Fruit fly (Drosophila melanogaster) whole organism, embryonic: ENCODE data around the gene Gld2.

Source experiments
- Abd-B ChIP-seq: fragments of 200-800 bp; sonication (Bioruptor generic); optimal IDR thresholded peaks from 2 replicates; lab custom pipeline; 2018; ENCODE audit warnings: missing biosample characterization, mild to moderate bottlenecking, missing genetic modification characterization, moderate library complexity
- Atf-2 ChIP-seq: fragments of 200-800 bp; sonication (Bioruptor generic); optimal IDR thresholded peaks from 2 replicates; lab custom pipeline; 2016; ENCODE audit warnings: missing biosample characterization, missing genetic modification characterization
- CG10209 ChIP-seq: fragments of 200-800 bp; sonication (Bioruptor generic); optimal IDR thresholded peaks from 3 replicates; lab custom pipeline; 2017; ENCODE audit warnings: missing biosample characterization, mild to moderate bottlenecking, missing genetic modification characterization, missing genetic modification reagents
- CG12071 ChIP-seq: fragments of 200-800 bp; sonication (Bioruptor generic); optimal IDR thresholded peaks from 3 replicates; lab custom pipeline; 2018; ENCODE audit warnings: missing biosample characterization, mild to moderate bottlenecking, missing genetic modification characterization
- CG12219 ChIP-seq: fragments of 200-800 bp; sonication (Bioruptor generic); optimal IDR thresholded peaks from 3 replicates; lab custom pipeline; 2018; ENCODE audit warnings: missing biosample characterization, mild to moderate bottlenecking, missing genetic modification characterization
- CG12391 ChIP-seq: fragments of 200-800 bp; sonication (Bioruptor generic); optimal IDR thresholded peaks from 3 replicates; lab custom pipeline; 2018; ENCODE audit warnings: missing biosample characterization, mild to moderate bottlenecking, missing genetic modification characterization, moderate library complexity
- CG12744 ChIP-seq: fragments of 200-800 bp; sonication (Bioruptor generic); optimal IDR thresholded peaks from 2 replicates; lab custom pipeline; 2016; ENCODE audit warnings: missing biosample characterization, missing genetic modification characterization
- CG13424 ChIP-seq: fragments of 200-800 bp; sonication (Bioruptor generic); optimal IDR thresholded peaks from 2 replicates; lab custom pipeline; 2019; ENCODE audit warnings: missing biosample characterization, mild to moderate bottlenecking, missing genetic modification characterization, moderate library complexity
- CG14667 ChIP-seq: fragments of 200-800 bp; sonication (Bioruptor generic); IDR thresholded peaks from 2 replicates; pipeline ENCODE4 v1.3.6; 2022; ENCODE audit warnings: missing biosample characterization, missing genetic modification characterization
- CG14860 ChIP-seq: fragments of 200-800 bp; sonication (Bioruptor generic); IDR thresholded peaks from 3 replicates; pipeline ENCODE4 v1.3.6; 2022; ENCODE audit warnings: missing biosample characterization, missing genetic modification characterization; ENCODE audit not compliant: partially characterized antibody
- CG15514 ChIP-seq: fragments of 200-800 bp; sonication (Bioruptor generic); optimal IDR thresholded peaks from 3 replicates; lab custom pipeline; 2017; ENCODE audit warnings: missing biosample characterization, missing genetic modification characterization, mild to moderate bottlenecking, moderate library complexity, missing genetic modification reagents
- CG15601 ChIP-seq: fragments of 200-800 bp; sonication (Bioruptor generic); optimal IDR thresholded peaks from 3 replicates; lab custom pipeline; 2019; ENCODE audit warnings: missing biosample characterization, mild to moderate bottlenecking, missing genetic modification characterization, moderate library complexity
- CG16863 ChIP-seq: fragments of 200-800 bp; sonication (Bioruptor generic); optimal IDR thresholded peaks from 3 replicates; lab custom pipeline; 2016; ENCODE audit warnings: missing biosample characterization, missing genetic modification characterization
- CG17385 ChIP-seq: fragments of 200-800 bp; sonication (Bioruptor generic); optimal IDR thresholded peaks from 3 replicates; lab custom pipeline; 2018; ENCODE audit warnings: missing biosample characterization, mild to moderate bottlenecking, missing genetic modification characterization
- CG1792 ChIP-seq: fragments of 200-800 bp; sonication (Bioruptor generic); optimal IDR thresholded peaks from 2 replicates; lab custom pipeline; 2016; ENCODE audit warnings: missing biosample characterization, missing genetic modification characterization
- CG1832 ChIP-seq: fragments of 200-800 bp; sonication (Bioruptor generic); optimal IDR thresholded peaks from 2 replicates; lab custom pipeline; 2017; ENCODE audit warnings: missing biosample characterization, mild to moderate bottlenecking, missing genetic modification characterization, inconsistent platforms
- CG18599 ChIP-seq: fragments of 200-800 bp; sonication (Bioruptor generic); optimal IDR thresholded peaks from 3 replicates; lab custom pipeline; 2017; ENCODE audit warnings: missing biosample characterization, missing genetic modification characterization, mild to moderate bottlenecking, moderate library complexity, missing genetic modification reagents
- CG18619 ChIP-seq: fragments of 200-800 bp; sonication (Bioruptor generic); optimal IDR thresholded peaks from 3 replicates; lab custom pipeline; 2017; ENCODE audit warnings: missing biosample characterization, mild to moderate bottlenecking, missing genetic modification characterization
- CG2202 ChIP-seq: fragments of 200-800 bp; sonication (Bioruptor generic); optimal IDR thresholded peaks from 2 replicates; lab custom pipeline; 2018; ENCODE audit warnings: missing biosample characterization, mild to moderate bottlenecking, missing genetic modification characterization
- CG32532 ChIP-seq: fragments of 200-800 bp; sonication (Bioruptor generic); IDR thresholded peaks from 2 replicates; pipeline ENCODE4 v1.3.6; 2022; ENCODE audit warnings: missing biosample characterization, missing genetic modification characterization
- CG34224 ChIP-seq: fragments of 200-800 bp; sonication (Bioruptor generic); IDR thresholded peaks from 3 replicates; pipeline ENCODE4 v1.3.6; 2022; ENCODE audit warnings: missing biosample characterization, missing genetic modification characterization; ENCODE audit not compliant: partially characterized antibody
- CG4820 ChIP-seq: fragments of 200-800 bp; sonication (Bioruptor generic); optimal IDR thresholded peaks from 3 replicates; lab custom pipeline; 2016; ENCODE audit warnings: missing biosample characterization, missing genetic modification characterization
- CG5180 ChIP-seq: fragments of 200-800 bp; sonication (Bioruptor generic); optimal IDR thresholded peaks from 3 replicates; lab custom pipeline; 2017; ENCODE audit warnings: missing biosample characterization, missing genetic modification characterization, mild to moderate bottlenecking, moderate library complexity, missing genetic modification reagents
- CG5245 ChIP-seq: fragments of 200-800 bp; sonication (Bioruptor generic); optimal IDR thresholded peaks from 3 replicates; lab custom pipeline; 2016; ENCODE audit warnings: missing biosample characterization, missing genetic modification characterization
- CG6683 ChIP-seq: fragments of 200-800 bp; sonication (Bioruptor generic); optimal IDR thresholded peaks from 2 replicates; lab custom pipeline; 2017; ENCODE audit warnings: missing biosample characterization, mild to moderate bottlenecking, missing genetic modification characterization, missing genetic modification reagents
- CG6765 ChIP-seq: fragments of 200-800 bp; sonication (Bioruptor generic); optimal IDR thresholded peaks from 3 replicates; lab custom pipeline; 2017; ENCODE audit warnings: missing biosample characterization, mild to moderate bottlenecking, missing genetic modification characterization
- CG7357 ChIP-seq: fragments of 200-800 bp; sonication (Bioruptor generic); IDR thresholded peaks from 3 replicates; pipeline ENCODE4 v1.3.6; 2022; ENCODE audit warnings: missing biosample characterization, missing genetic modification characterization
- CG7786 ChIP-seq: fragments of 200-800 bp; sonication (Bioruptor generic); optimal IDR thresholded peaks from 2 replicates; lab custom pipeline; 2016; ENCODE audit warnings: missing biosample characterization, missing genetic modification characterization
- CG8089 ChIP-seq: fragments of 200-800 bp; sonication (Bioruptor generic); optimal IDR thresholded peaks from 3 replicates; lab custom pipeline; 2016; ENCODE audit warnings: missing biosample characterization, missing genetic modification characterization
- CG8924 ChIP-seq: fragments of 200-800 bp; optimal IDR thresholded peaks from 3 replicates; lab custom pipeline; 2019; ENCODE audit warnings: missing biosample characterization, mild to moderate bottlenecking, missing genetic modification characterization, moderate library complexity
- Camta ChIP-seq: fragments of 200-800 bp; sonication (Bioruptor generic); optimal IDR thresholded peaks from 2 replicates; lab custom pipeline; 2016; ENCODE audit warnings: missing biosample characterization, missing genetic modification characterization
- Chrac-16 ChIP-seq: fragments of 200-800 bp; sonication (Bioruptor generic); optimal IDR thresholded peaks from 3 replicates; lab custom pipeline; 2016; ENCODE audit warnings: missing biosample characterization, missing genetic modification characterization
- ERR ChIP-seq: fragments of 200-800 bp; sonication (Bioruptor generic); optimal IDR thresholded peaks from 2 replicates; lab custom pipeline; 2016; ENCODE audit warnings: missing biosample characterization, missing genetic modification characterization
- Ets97D ChIP-seq: fragments of 200-800 bp; sonication (Bioruptor generic); optimal IDR thresholded peaks from 3 replicates; lab custom pipeline; 2016; ENCODE audit warnings: missing biosample characterization, missing genetic modification characterization
- Meics ChIP-seq: fragments of 200-800 bp; sonication (Bioruptor generic); optimal IDR thresholded peaks from 2 replicates; lab custom pipeline; 2017; ENCODE audit warnings: missing biosample characterization, mild to moderate bottlenecking, missing genetic modification characterization
- Rfx ChIP-seq: fragments of 200-800 bp; sonication (Bioruptor generic); IDR thresholded peaks from 2 replicates; pipeline ENCODE4 v1.3.6; 2022; ENCODE audit warnings: missing biosample characterization, missing genetic modification characterization
- Sox102F ChIP-seq: fragments of 200-800 bp; sonication (Bioruptor generic); optimal IDR thresholded peaks from 2 replicates; lab custom pipeline; 2018; ENCODE audit warnings: missing biosample characterization, mild to moderate bottlenecking, missing genetic modification characterization, moderate library complexity
- Ssrp ChIP-seq: fragments of 200-800 bp; sonication (Bioruptor generic); optimal IDR thresholded peaks from 2 replicates; lab custom pipeline; 2018; ENCODE audit warnings: missing biosample characterization, mild to moderate bottlenecking, missing genetic modification characterization, moderate library complexity
- Usf ChIP-seq: fragments of 200-800 bp; sonication (Bioruptor generic); optimal IDR thresholded peaks from 2 replicates; lab custom pipeline; 2017; ENCODE audit warnings: missing genotype, missing biosample characterization, missing genetic modification characterization
- ab ChIP-seq: fragments of 200-800 bp; sonication (Bioruptor generic); optimal IDR thresholded peaks from 2 replicates; lab custom pipeline; 2016; ENCODE audit warnings: missing biosample characterization, missing genetic modification characterization
- ap ChIP-seq: fragments of 200-800 bp; sonication (Bioruptor generic); IDR thresholded peaks from 2 replicates; pipeline ENCODE4 v1.3.6; 2022; ENCODE audit warnings: missing biosample characterization, missing genetic modification characterization
- jumu ChIP-seq: fragments of 200-800 bp; sonication (Bioruptor generic); optimal IDR thresholded peaks from 3 replicates; lab custom pipeline; 2016; ENCODE audit warnings: missing biosample characterization, missing genetic modification characterization
- kni ChIP-seq: fragments of 200-800 bp; sonication (Bioruptor generic); optimal IDR thresholded peaks from 3 replicates; lab custom pipeline; 2017; ENCODE audit warnings: mild to moderate bottlenecking, missing biosample characterization, missing genetic modification reagents, missing genetic modification characterization
- lab ChIP-seq: fragments of 200-800 bp; sonication (Bioruptor generic); optimal IDR thresholded peaks from 3 replicates; lab custom pipeline; 2017; ENCODE audit warnings: missing biosample characterization, missing genetic modification characterization, mild to moderate bottlenecking, moderate library complexity, missing genetic modification reagents
- nmo ChIP-seq: fragments of 200-800 bp; sonication (Bioruptor generic); optimal IDR thresholded peaks from 2 replicates; lab custom pipeline; 2018; ENCODE audit warnings: missing biosample characterization, mild to moderate bottlenecking, missing genetic modification characterization, moderate library complexity
- odd ChIP-seq: fragments of 200-800 bp; sonication (Bioruptor generic); optimal IDR thresholded peaks from 2 replicates; lab custom pipeline; 2017; ENCODE audit warnings: missing biosample characterization, mild to moderate bottlenecking, missing genetic modification characterization
- pnt ChIP-seq: fragments of 200-800 bp; sonication (Bioruptor generic); optimal IDR thresholded peaks from 3 replicates; lab custom pipeline; 2016; ENCODE audit warnings: missing biosample characterization, missing genetic modification characterization
- sens ChIP-seq: fragments of 200-800 bp; sonication (Bioruptor generic); peaks from one replicate; lab custom pipeline; 2016; ENCODE audit warnings: missing biosample characterization, missing genetic modification characterization
- unc-4 ChIP-seq: fragments of 200-800 bp; sonication (Bioruptor generic); IDR thresholded peaks from 2 replicates; pipeline ENCODE4 v1.3.6; 2022; ENCODE audit warnings: missing biosample characterization, missing genetic modification characterization; ENCODE audit not compliant: partially characterized antibody
- zfh1 ChIP-seq: fragments of 200-800 bp; sonication (Bioruptor generic); IDR thresholded peaks from 3 replicates; pipeline ENCODE4 v1.3.6; 2022; ENCODE audit warnings: missing biosample characterization, missing genetic modification characterization

Gene Gld2

dm6 chr3R:22236761-22237160 lies 25.1 kb downstream of the Gld2 start (continued):
- TF ChIP-seq CG4820 (peak; percentile 54), sens (GFP tag; lab: Kevin White, UChicago) (peak; percentile 77), CG6765 (GFP tag; lab: Kevin White, UChicago) (peak; percentile 16), ERR (no peak), CG32532 (GFP tag; lab: Robert Waterston, UW) (peak; percentile 47; the same call in 1 of the 2 replicates), CG15601 (tag; lab: Kevin White, UChicago) (peak; percentile 39), CG1792 (GFP tag; lab: Kevin White, UChicago) (peak; percentile 43), Chrac-16 (GFP tag; lab: Kevin White, UChicago) (peak; percentile 35), CG5245 (GFP tag; lab: Kevin White, UChicago) (no peak), Camta (GFP tag; lab: Kevin White, UChicago) (peak; percentile 1), CG10209 (GFP tag; lab: Kevin White, UChicago) (peak; percentile 29), CG18599 (GFP tag; lab: Kevin White, UChicago) (peak; percentile 81), CG34224 (GFP tag; lab: Robert Waterston, UW) (no peak), ap (GFP tag; lab: Robert Waterston, UW) (0 out of 2 replicates have a peak, but pooled peaks have one; percentile 18), lab (GFP tag; lab: Kevin White, UChicago) (peak; percentile 81), CG18619 (GFP tag; lab: Kevin White, UChicago) (peak; percentile 28), CG8924 (tag; lab: Kevin White, UChicago) (peak; percentile 57), zfh1 (GFP tag; lab: Robert Waterston, UW) (peak; percentile 61; the same call in 2 of the 3 replicates), CG14860 (GFP tag; lab: Robert Waterston, UW) (no peak), CG12744 (GFP tag; lab: Kevin White, UChicago) (no peak), ab (no peak), CG8089 (no peak), Meics (GFP tag; lab: Kevin White, UChicago) (peak; percentile 64), CG7357 (0 out of 3 replicates have a peak, but pooled peaks have one; percentile 16), unc-4 (GFP tag; lab: Robert Waterston, UW) (no peak), Sox102F (GFP tag; lab: Kevin White, UChicago) (peak; percentile 56), Ets97D (GFP tag; lab: Kevin White, UChicago) (no peak), odd (GFP tag; lab: Kevin White, UChicago) (no peak), CG14667 (0 out of 2 replicates have a peak, but pooled peaks have one; percentile 13), CG12219 (GFP tag; lab: Kevin White, UChicago) (peak; percentile 32), Atf-2 (GFP tag; lab: Kevin White, UChicago) (peak; percentile 27), CG16863 (GFP tag; lab: Kevin White, UChicago) (no peak), pnt (peak; percentile 48), Abd-B (peak; percentile 43), CG5180 (GFP tag; lab: Kevin White, UChicago) (peak; percentile 22), CG12391 (tag; lab: Kevin White, UChicago) (peak; percentile 61), Rfx (peak; percentile 40; the same call in 1 of the 2 replicates), kni (GFP tag; lab: Kevin White, UChicago) (no peak), CG6683 (GFP tag; lab: Kevin White, UChicago) (peak; percentile 28), Ssrp (tag; lab: Kevin White, UChicago) (peak; percentile 23), CG7786 (peak; percentile 29), CG13424 (tag; lab: Kevin White, UChicago) (peak; percentile 55), CG2202 (tag; lab: Kevin White, UChicago) (no peak), CG1832 (GFP tag; lab: Kevin White, UChicago) (no peak), CG12071 (GFP tag; lab: Kevin White, UChicago) (peak; percentile 60), jumu (GFP tag; lab: Kevin White, UChicago) (no peak), CG17385 (GFP tag; lab: Kevin White, UChicago) (peak; percentile 34), Usf (no peak), nmo (GFP tag; lab: Kevin White, UChicago) (peak; percentile 52), CG15514 (GFP tag; lab: Kevin White, UChicago) (peak; percentile 38)
